Fruit fly (Drosophila melanogaster): ENCODE results near the gene ed.

The ed gene

DNA sequence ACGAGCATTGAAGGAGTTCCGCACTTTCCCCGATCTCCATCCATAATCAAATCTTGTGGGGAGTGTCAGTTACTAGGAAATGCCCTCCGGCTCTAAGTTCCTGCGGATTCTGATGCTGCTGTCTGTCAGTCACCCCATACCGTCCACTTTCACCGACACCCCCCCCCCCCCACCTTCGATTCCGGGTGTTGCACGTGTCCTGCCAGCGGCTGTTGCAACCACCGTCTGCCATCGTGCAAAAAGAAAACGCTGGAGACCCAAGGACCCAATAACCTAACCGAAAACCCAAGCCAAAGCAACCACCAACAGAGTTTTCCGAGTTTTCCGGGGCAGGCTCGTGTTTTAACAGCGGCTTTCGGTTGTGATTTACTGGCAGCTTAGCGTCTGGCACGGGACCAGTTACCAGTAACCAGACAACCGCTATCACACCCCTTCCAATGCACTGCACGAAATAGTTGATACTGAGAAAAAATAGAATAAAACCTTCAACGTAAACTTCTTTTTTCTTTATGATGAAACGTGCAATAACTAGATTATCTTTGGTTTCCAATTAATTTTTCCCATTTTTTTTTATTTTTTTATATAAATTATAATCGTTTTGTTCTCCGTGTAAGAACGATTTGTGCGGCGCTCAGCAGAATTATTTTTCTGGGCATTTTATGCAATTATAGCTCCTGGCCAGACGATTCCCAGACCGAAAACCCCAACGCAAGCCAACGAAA lies 93.6 kb downstream of the ed start (continued):
- TF ChIP-seq CG32772 (GFP tag; IDR thresholded peaks at IDR 0.05) (peak; percentile 65), disco-r (GFP tag; optimal IDR thresholded peaks at IDR 0.05) (no peak), gem (tag; optimal IDR thresholded peaks at IDR 0.05) (peak; percentile 87), Vsx1 (GFP tag; optimal IDR thresholded peaks at IDR 0.05) (peak; percentile 30), kay (GFP tag; optimal IDR thresholded peaks at IDR 0.05) (peak; percentile 18), CG7271 (tag; optimal IDR thresholded peaks at IDR 0.05) (peak; percentile 44), lmd (GFP tag; IDR thresholded peaks at IDR 0.05) (peak; percentile 48), CG18011 (GFP tag; optimal IDR thresholded peaks at IDR 0.05) (no peak), Ssrp (tag; optimal IDR thresholded peaks at IDR 0.05) (peak; percentile 60), bigmax (GFP tag; optimal IDR thresholded peaks at IDR 0.05) (no peak), Fer3 (tag; optimal IDR thresholded peaks at IDR 0.05) (peak; percentile 56), Six4 (GFP tag; optimal IDR thresholded peaks at IDR 0.05) (peak; percentile 42), CG14710 (tag; optimal IDR thresholded peaks at IDR 0.05) (peak; percentile 82), knrl (GFP tag; IDR thresholded peaks at IDR 0.05; ENCODE audit: partially characterized antibody) (no peak), nmo (GFP tag; optimal IDR thresholded peaks at IDR 0.05) (peak; percentile 71), CG10654 (GFP tag; optimal IDR thresholded peaks at IDR 0.05) (peak; percentile 41), H15 (GFP tag; IDR thresholded peaks at IDR 0.05) (peak; percentile 52; the same call in 2 of the 3 replicates), HHEX (GFP tag; optimal IDR thresholded peaks at IDR 0.05) (peak; percentile 53), otp (GFP tag; IDR thresholded peaks at IDR 0.05) (peak; percentile 27; the same call in 1 of the 3 replicates), chif (GFP tag; optimal IDR thresholded peaks at IDR 0.05) (peak in 1 of 2 experiments; percentile 47), CG6689 (GFP tag; IDR thresholded peaks at IDR 0.05) (peak; percentile 74), CG12942 (GFP tag; optimal IDR thresholded peaks at IDR 0.05) (peak; percentile 33), CG8388 (GFP tag; optimal IDR thresholded peaks at IDR 0.05) (peak; percentile 66), CG5180 (GFP tag; optimal IDR thresholded peaks at IDR 0.05) (peak; percentile 17), Sox100B (GFP tag; optimal IDR thresholded peaks at IDR 0.05) (peak; percentile 60), tin (GFP tag; optimal IDR thresholded peaks at IDR 0.05) (peak; percentile 50), CG17385 (GFP tag; optimal IDR thresholded peaks at IDR 0.05) (peak; percentile 64), CG7556 (GFP tag; optimal IDR thresholded peaks at IDR 0.05) (peak; percentile 84), CG10431 (GFP tag; optimal IDR thresholded peaks at IDR 0.05) (peak; percentile 42), Hmr (GFP tag; optimal IDR thresholded peaks at IDR 0.05) (peak; percentile 31), CkIIα-i1 (GFP tag; IDR thresholded peaks at IDR 0.05) (no peak), CG15269 (tag; optimal IDR thresholded peaks at IDR 0.05) (peak; percentile 57), Ada2b (GFP tag; IDR thresholded peaks at IDR 0.05) (peak; percentile 11; the same call in 1 of the 2 replicates), B-H1 (GFP tag; IDR thresholded peaks at IDR 0.05) (peak; percentile 55; the same call in 1 of the 3 replicates), vvl (GFP tag; IDR thresholded peaks at IDR 0.05) (peak; percentile 80), CG6813 (GFP tag; optimal IDR thresholded peaks at IDR 0.05) (peak; percentile 60), Xbp1 (GFP tag; optimal IDR thresholded peaks at IDR 0.05) (peak; percentile 55), CG6654 (GFP tag; optimal IDR thresholded peaks at IDR 0.05) (peak; percentile 40), kah (GFP tag; optimal IDR thresholded peaks at IDR 0.05) (peak; percentile 31), tio (GFP tag; optimal IDR thresholded peaks at IDR 0.05) (peak; percentile 35), CG11093 (GFP tag; IDR thresholded peaks at IDR 0.05) (0 out of 3 replicates have a peak, but pooled peaks have one; percentile 41), CG2712 (tag; optimal IDR thresholded peaks at IDR 0.05) (peak; percentile 87), Blimp-1 (GFP tag; optimal IDR thresholded peaks at IDR 0.05) (peak; percentile 82), ssp (GFP tag; IDR thresholded peaks at IDR 0.05) (peak; percentile 28; the same call in 1 of the 2 replicates), kni (GFP tag; optimal IDR thresholded peaks at IDR 0.05) (no peak), Pdp1 (GFP tag; optimal IDR thresholded peaks at IDR 0.05) (peak; percentile 13 to 40), E2f2 (GFP tag; IDR thresholded peaks at IDR 0.05) (peak; percentile 19; the same call in 1 of the 2 replicates), tap (tag; optimal IDR thresholded peaks at IDR 0.05) (peak; percentile 39)
